Fruit fly (Drosophila melanogaster): ENCODE data around the gene Mi-2.

Mi-2 gene

DNA sequence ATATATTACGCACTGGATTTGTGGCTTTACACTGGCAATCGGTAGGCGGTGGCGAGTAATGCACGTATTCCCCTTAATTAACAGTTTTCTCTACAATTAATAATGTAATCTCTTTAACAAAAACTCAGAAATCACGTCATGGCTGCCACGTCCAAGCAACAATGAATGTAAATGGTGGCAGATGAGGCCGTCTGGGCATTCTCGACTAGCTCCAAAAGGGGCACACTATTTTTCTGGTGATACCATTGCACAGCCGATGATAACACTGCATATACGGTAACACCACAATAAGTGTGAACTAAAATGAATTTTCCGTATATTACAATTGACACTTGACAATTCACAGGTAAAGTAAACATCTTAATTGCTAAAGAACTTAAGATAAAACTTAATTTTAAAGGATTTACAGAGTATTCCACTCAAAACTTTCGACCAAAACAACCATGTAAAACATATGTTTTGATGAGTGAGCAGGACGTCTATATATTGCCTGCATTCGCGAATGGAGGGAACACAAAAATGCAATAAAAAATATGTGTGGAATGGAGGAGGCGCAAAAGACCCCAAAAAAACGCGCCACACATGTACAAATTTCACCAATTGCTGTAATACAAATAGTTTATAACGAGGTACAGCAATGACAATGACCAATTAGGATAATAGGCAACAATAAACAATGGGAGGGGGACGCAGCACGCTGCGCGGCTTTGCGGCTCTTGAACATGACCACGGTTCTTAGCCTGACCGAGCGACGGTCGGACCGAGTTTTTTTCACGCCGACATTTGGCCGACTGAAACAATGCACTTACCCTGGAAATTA, 571 bp downstream of the Mi-2 start (continued):
- TF ChIP-seq HmgD (GFP tag; optimal IDR thresholded peaks at IDR 0.05) = no peak
- TF ChIP-seq CkIIα-i1 (GFP tag; IDR thresholded peaks at IDR 0.05) = no peak
- TF ChIP-seq CG3847 (GFP tag; IDR thresholded peaks at IDR 0.05) = peak; percentile 41
- no peak for TF ChIP-seq Mes4 (GFP tag; optimal IDR thresholded peaks at IDR 0.05)
- TF ChIP-seq ap (GFP tag; IDR thresholded peaks at IDR 0.05) = no peak
- no peak for TF ChIP-seq CG18262 (tag; optimal IDR thresholded peaks at IDR 0.05)
- no peak for TF ChIP-seq CG34224 (GFP tag; IDR thresholded peaks at IDR 0.05; ENCODE audit: partially characterized antibody)
- no peak for TF ChIP-seq ken (GFP tag; IDR thresholded peaks at IDR 0.05)
- no peak for TF ChIP-seq jigr1 (GFP tag; IDR thresholded peaks at IDR 0.05)
- no peak for TF ChIP-seq Atf6 (GFP tag; IDR thresholded peaks at IDR 0.05)
- TF ChIP-seq CG11560 (tag; IDR thresholded peaks at IDR 0.05) = no peak
- TF ChIP-seq bbx (GFP tag; IDR thresholded peaks at IDR 0.05; ENCODE audit: partially characterized antibody) = no peak
- TF ChIP-seq Blimp-1 (GFP tag; optimal IDR thresholded peaks at IDR 0.05) = no peak
- peak; percentile 67 for TF ChIP-seq CG8924 (tag; optimal IDR thresholded peaks at IDR 0.05)
- TF ChIP-seq jumu (GFP tag; optimal IDR thresholded peaks at IDR 0.05) = no peak
- no peak for TF ChIP-seq CG6272 (GFP tag; IDR thresholded peaks at IDR 0.05)
- peak; percentile 89 for TF ChIP-seq Med (GFP tag)
- TF ChIP-seq ham (GFP tag; IDR thresholded peaks at IDR 0.05) = no peak
- no peak for TF ChIP-seq CG12071 (GFP tag; optimal IDR thresholded peaks at IDR 0.05)
- no peak for TF ChIP-seq Hsf (GFP tag; optimal IDR thresholded peaks at IDR 0.05)
- TF ChIP-seq Nf-YA (GFP tag; IDR thresholded peaks at IDR 0.05) = no peak
- no peak for TF ChIP-seq pan (optimal IDR thresholded peaks at IDR 0.05)
- TF ChIP-seq pan (GFP tag; optimal IDR thresholded peaks at IDR 0.05 in 1 of 2, IDR thresholded peaks at IDR 0.05 in 1 of 2) = no peak
- TF ChIP-seq Rfx (GFP tag; IDR thresholded peaks at IDR 0.05) = no peak
- no peak for TF ChIP-seq Max (GFP tag; optimal IDR thresholded peaks at IDR 0.05)
- TF ChIP-seq CG32772 (GFP tag; IDR thresholded peaks at IDR 0.05) = no peak
- no peak for TF ChIP-seq az2 (GFP tag; optimal IDR thresholded peaks at IDR 0.05)
- TF ChIP-seq Adf1 (GFP tag; IDR thresholded peaks at IDR 0.05) = no peak
- TF ChIP-seq CG8478 (optimal IDR thresholded peaks at IDR 0.05) = no peak
- TF ChIP-seq CG2199 (GFP tag; IDR thresholded peaks at IDR 0.05) = peak; percentile 9; the same call in 1 of the 3 replicates
- no peak for TF ChIP-seq Dek (tag; optimal IDR thresholded peaks at IDR 0.05)
- TF ChIP-seq salm (tag; optimal IDR thresholded peaks at IDR 0.05) = no peak
- TF ChIP-seq Hand (GFP tag; optimal IDR thresholded peaks at IDR 0.05) = no peak
- TF ChIP-seq CG10431 (GFP tag; optimal IDR thresholded peaks at IDR 0.05) = no peak
- no peak for TF ChIP-seq CG31365 (tag; optimal IDR thresholded peaks at IDR 0.05)
- no peak for TF ChIP-seq CG10979 (tag; optimal IDR thresholded peaks at IDR 0.05)
- TF ChIP-seq CG12744 (GFP tag; optimal IDR thresholded peaks at IDR 0.05) = no peak
- no peak for TF ChIP-seq Ptx1 (GFP tag; IDR thresholded peaks at IDR 0.05)
- no peak for TF ChIP-seq gsb-n (tag; optimal IDR thresholded peaks at IDR 0.05)
- TF ChIP-seq hth (optimal IDR thresholded peaks at IDR 0.05) = no peak
- TF ChIP-seq cad (GFP tag; optimal IDR thresholded peaks at IDR 0.05) = no peak
- TF ChIP-seq Usf (GFP tag; optimal IDR thresholded peaks at IDR 0.05) = no peak
- peak; percentile 42; the same call in 1 of the 2 replicates for TF ChIP-seq amos (GFP tag; IDR thresholded peaks at IDR 0.05; ENCODE audit: partially characterized antibody)
- TF ChIP-seq Doc2 (GFP tag; IDR thresholded peaks at IDR 0.05) = no peak
- no peak for TF ChIP-seq Xrp1 (GFP tag; IDR thresholded peaks at IDR 0.05)
- TF ChIP-seq sima (GFP tag; optimal IDR thresholded peaks at IDR 0.05) = no peak
- TF ChIP-seq CG7271 (tag; optimal IDR thresholded peaks at IDR 0.05) = peak; percentile 8
- no peak for TF ChIP-seq usp (GFP tag; optimal IDR thresholded peaks at IDR 0.05)
- no peak for TF ChIP-seq insv (GFP tag; optimal IDR thresholded peaks at IDR 0.05)
- TF ChIP-seq CG14965 (GFP tag; optimal IDR thresholded peaks at IDR 0.05; ENCODE audit: borderline replicate concordance) = no peak
- TF ChIP-seq CG2875 (GFP tag; optimal IDR thresholded peaks at IDR 0.05) = no peak
- no peak for TF ChIP-seq Pdp1 (GFP tag; optimal IDR thresholded peaks at IDR 0.05)

Measured in whole organism, embryonic.